Fruit fly (Drosophila melanogaster) whole organism, wandering third instar larva: ENCODE measurements around the gene Dnaaf5.

Source experiments
- Abd-B ChIP-seq: fragments of >200 bp; optimal IDR thresholded peaks from 2 replicates; lab custom pipeline; 2017; ENCODE audit warnings: missing biosample characterization, missing genetic modification characterization
- CG32264 ChIP-seq: fragments of 200-800 bp; sonication (Bioruptor generic); optimal IDR thresholded peaks from 2 replicates; lab custom pipeline; 2016; ENCODE audit warnings: missing biosample characterization, missing genetic modification characterization
- CG9705 ChIP-seq: fragments of 200-800 bp; sonication (Bioruptor generic); optimal IDR thresholded peaks from 2 replicates; lab custom pipeline; 2018; ENCODE audit warnings: missing biosample characterization, mild to moderate bottlenecking, missing genetic modification characterization
- CrebA ChIP-seq: fragments of 200-800 bp; sonication (Bioruptor generic); optimal IDR thresholded peaks from 2 replicates; lab custom pipeline; 2016; ENCODE audit warnings: missing biosample characterization, mild to moderate bottlenecking, missing genetic modification characterization, borderline replicate concordance
- Dfd ChIP-seq: fragments of >200 bp; optimal IDR thresholded peaks from 2 replicates; lab custom pipeline; 2017; ENCODE audit warnings: missing biosample characterization, missing genetic modification characterization
- Dif ChIP-seq: fragments of 200-275, 200-300 bp; sonication (Bioruptor generic); optimal IDR thresholded peaks from 2 replicates; lab custom pipeline; 2018; ENCODE audit warnings: missing biosample characterization, missing genetic modification characterization; ENCODE audit not compliant: partially characterized antibody
- HLH106 ChIP-seq: fragments of 200-800 bp; optimal IDR thresholded peaks from 3 replicates; lab custom pipeline; 2019; ENCODE audit warnings: missing biosample characterization, mild to moderate bottlenecking, missing genetic modification characterization, moderate library complexity
- Hr78 ChIP-seq: fragments of >200 bp; optimal IDR thresholded peaks from 2 replicates; lab custom pipeline; 2017; ENCODE audit warnings: missing biosample characterization, missing genetic modification characterization
- Hr83 ChIP-seq: fragments of 200-300 bp; sonication (Bioruptor generic); optimal IDR thresholded peaks from 2 replicates; lab custom pipeline; 2016; ENCODE audit warnings: missing biosample characterization, mild to moderate bottlenecking, missing genetic modification characterization, moderate library complexity; ENCODE audit not compliant: poor library complexity, severe bottlenecking
- Jra ChIP-seq: sonication (Bioruptor generic); optimal IDR thresholded peaks from 2 replicates; lab custom pipeline; 2016; ENCODE audit warnings: missing biosample characterization, missing genetic modification characterization
- Mio ChIP-seq: sonication (Bioruptor generic); optimal IDR thresholded peaks from 2 replicates; lab custom pipeline; 2016; ENCODE audit warnings: missing biosample characterization, missing genetic modification characterization
- N ChIP-seq: fragments of >200 bp; optimal IDR thresholded peaks from 2 replicates; lab custom pipeline; 2018; ENCODE audit warnings: missing biosample characterization, missing external identifiers, missing genetic modification characterization
- OdsH ChIP-seq: fragments of 200-800 bp; sonication (Bioruptor generic); optimal IDR thresholded peaks from 2 replicates; lab custom pipeline; 2016; ENCODE audit warnings: missing biosample characterization, mild to moderate bottlenecking, missing genetic modification characterization
- Rel ChIP-seq, 2 experiments: fragments of 200-800 bp; sonication (Bioruptor generic) in 1 of 2; optimal IDR thresholded peaks; 2 replicates in 1 of 2; 3 replicates in 1 of 2; lab custom pipeline; 2016 to 2019; ENCODE audit warnings: mild to moderate bottlenecking in 2 of 2, missing biosample characterization in 2 of 2, missing genetic modification characterization in 2 of 2, moderate library complexity in 1 of 2
- Sp1 ChIP-seq: fragments of 200-800 bp; sonication (Bioruptor generic); optimal IDR thresholded peaks from 3 replicates; lab custom pipeline; 2019; ENCODE audit warnings: missing biosample characterization, mild to moderate bottlenecking, missing genetic modification characterization, moderate library complexity
- Vsx2 ChIP-seq: fragments of 200-300, 225-300 bp; sonication (Bioruptor generic); optimal IDR thresholded peaks from 2 replicates; lab custom pipeline; 2018; ENCODE audit warnings: missing biosample characterization, missing genetic modification characterization; ENCODE audit not compliant: partially characterized antibody
- br ChIP-seq: fragments of 200-800 bp; sonication (Bioruptor generic); optimal IDR thresholded peaks from 2 replicates; lab custom pipeline; 2016; ENCODE audit warnings: missing biosample characterization, missing genetic modification characterization
- dl ChIP-seq, 2 experiments: fragments of 175-275, 200-275 bp in 1 of 2; fragments of 200-275 bp in 1 of 2; sonication (Bioruptor generic); optimal IDR thresholded peaks; lab custom pipeline; 2018; ENCODE audit warnings: mild to moderate bottlenecking in 2 of 2, missing biosample characterization in 2 of 2, missing genetic modification characterization in 2 of 2, moderate library complexity in 2 of 2; ENCODE audit not compliant: partially characterized antibody in 2 of 2, insufficient read depth in 1 of 2
- dmrt93B ChIP-seq: fragments of 200-800 bp; sonication (Bioruptor generic); optimal IDR thresholded peaks from 2 replicates; lab custom pipeline; 2018; ENCODE audit warnings: missing biosample characterization, mild to moderate bottlenecking, missing genetic modification characterization
- dsf ChIP-seq: sonication (Bioruptor generic); optimal IDR thresholded peaks from 2 replicates; lab custom pipeline; 2016; ENCODE audit warnings: missing biosample characterization, missing genetic modification characterization, borderline replicate concordance
- foxo ChIP-seq, 2 experiments: fragments of 200-800 bp; sonication (Bioruptor generic); optimal IDR thresholded peaks; 2 replicates in 1 of 2; 3 replicates in 1 of 2; lab custom pipeline; 2016 to 2017; ENCODE audit warnings: missing biosample characterization in 2 of 2, missing genetic modification characterization in 2 of 2
- fru ChIP-seq: fragments of 200-800 bp; sonication (Bioruptor generic); optimal IDR thresholded peaks from 3 replicates; lab custom pipeline; 2016; ENCODE audit warnings: missing biosample characterization, mild to moderate bottlenecking, missing genetic modification characterization
- h ChIP-seq: fragments of 200-800 bp; sonication (Bioruptor generic); optimal IDR thresholded peaks from 3 replicates; lab custom pipeline; 2016; ENCODE audit warnings: missing biosample characterization, mild to moderate bottlenecking, missing genetic modification characterization
- lola ChIP-seq: fragments of >200 bp; optimal IDR thresholded peaks from 2 replicates; lab custom pipeline; 2017; ENCODE audit warnings: missing biosample characterization, missing genetic modification characterization
- pan ChIP-seq: fragments of >200 bp; optimal IDR thresholded peaks from 2 replicates; lab custom pipeline; 2017
- psq ChIP-seq: fragments of 200-800 bp; sonication (Bioruptor generic); optimal IDR thresholded peaks from 3 replicates; lab custom pipeline; 2017; ENCODE audit warnings: missing biosample characterization, mild to moderate bottlenecking, missing genetic modification characterization, moderate library complexity
- rgr ChIP-seq: fragments of 200-800 bp; sonication (Bioruptor generic); optimal IDR thresholded peaks from 3 replicates; lab custom pipeline; 2016; ENCODE audit warnings: missing biosample characterization, mild to moderate bottlenecking, missing genetic modification characterization
- sv ChIP-seq: fragments of 200-800 bp; sonication (Bioruptor generic); optimal IDR thresholded peaks from 3 replicates; lab custom pipeline; 2016; ENCODE audit warnings: missing biosample characterization, missing genetic modification characterization
- tai ChIP-seq: sonication (Bioruptor generic); optimal IDR thresholded peaks from 2 replicates; lab custom pipeline; 2016; ENCODE audit warnings: missing biosample characterization, missing genetic modification characterization
- usp ChIP-seq: fragments of >200 bp; optimal IDR thresholded peaks from 2 replicates; lab custom pipeline; 2017; ENCODE audit warnings: missing biosample characterization, missing genetic modification characterization
- woc ChIP-seq: sonication (Bioruptor generic); optimal IDR thresholded peaks from 2 replicates; lab custom pipeline; 2016; ENCODE audit warnings: missing biosample characterization, mild to moderate bottlenecking, missing genetic modification characterization

Dnaaf5 gene

DNA sequence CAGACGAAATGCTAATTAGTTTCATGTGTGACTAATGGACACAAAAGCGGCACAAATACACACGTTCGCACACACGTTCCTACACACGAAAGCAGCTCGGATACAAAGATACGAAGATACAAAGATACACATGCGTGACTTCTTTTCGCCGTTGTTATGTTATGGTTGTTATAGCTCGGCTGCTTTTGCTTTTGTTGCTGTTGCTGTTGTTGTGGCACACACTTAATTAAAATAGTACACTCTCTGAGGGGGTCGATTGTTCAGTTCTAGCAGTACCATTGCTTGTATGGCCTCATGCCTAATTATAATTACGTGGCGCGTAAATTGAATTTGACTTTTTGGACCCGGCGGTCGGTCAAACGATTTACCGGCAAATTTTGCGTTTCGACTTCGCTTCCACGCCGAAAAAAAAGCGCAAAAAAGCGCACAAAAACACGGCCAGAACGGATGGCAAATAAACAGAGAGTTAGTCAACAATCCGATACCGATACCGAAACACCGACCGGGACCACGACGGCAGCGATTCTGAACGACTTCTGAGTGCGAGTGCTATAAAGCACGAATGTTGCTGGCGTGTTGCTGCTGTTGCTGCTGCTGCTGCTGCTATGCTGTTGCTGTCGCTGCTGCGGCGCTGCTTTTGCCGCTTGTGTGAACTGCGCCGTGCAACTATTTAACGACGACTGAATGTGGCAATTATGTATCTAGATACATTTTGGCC lies 8.1 kb upstream of the Dnaaf5 start:
- TF ChIP-seq Dif (GFP tag; lab: Kevin White, UChicago) (peak; percentile 18), Sp1 (GFP tag; lab: Kevin White, UChicago) (no peak), Vsx2 (GFP tag; lab: Kevin White, UChicago) (peak; percentile 41), foxo (GFP tag; optimal IDR thresholded peaks at IDR 0.05; lab: Kevin White, UChicago) (peak in 1 of 2 experiments; percentile 5), CG32264 (GFP tag; lab: Kevin White, UChicago) (no peak), Rel (GFP tag; optimal IDR thresholded peaks at IDR 0.05; lab: Kevin White, UChicago) (no peak), Rel (tag; optimal IDR thresholded peaks at IDR 0.05; lab: Kevin White, UChicago) (peak; percentile 14), Hr83 (peak; percentile 31), dsf (GFP tag; lab: Kevin White, UChicago) (no peak), h (GFP tag; lab: Kevin White, UChicago) (peak; percentile 2), fru (GFP tag; lab: Kevin White, UChicago) (peak; percentile 14), Hr78 (no peak), Jra (GFP tag; lab: Kevin White, UChicago) (no peak), CG9705 (GFP tag; lab: Kevin White, UChicago) (no peak), br (peak; percentile 51)

DNA sequence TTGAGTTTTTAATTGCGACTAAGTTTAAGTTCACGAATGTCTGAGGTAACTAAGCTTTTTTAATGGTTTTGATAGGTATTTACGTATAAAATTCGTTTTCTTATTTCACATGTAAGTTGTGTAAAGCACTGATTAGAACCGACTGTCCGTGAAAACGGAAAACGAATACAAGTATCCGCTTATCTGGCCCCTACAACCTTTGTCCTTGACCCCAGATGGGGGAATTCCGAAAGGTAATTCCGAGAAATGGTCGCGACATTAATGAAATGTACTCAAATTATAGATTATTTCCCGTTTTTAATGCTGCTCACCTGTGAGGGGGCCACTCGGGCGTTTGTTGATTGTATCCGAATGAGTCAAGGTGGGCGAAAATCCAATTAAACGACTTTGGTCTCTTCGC lies 5.3 kb upstream of the Dnaaf5 start:
- TF ChIP-seq woc (GFP tag; lab: Kevin White, UChicago) (no peak), Rel (GFP tag; optimal IDR thresholded peaks at IDR 0.05; lab: Kevin White, UChicago) (no peak), Rel (tag; optimal IDR thresholded peaks at IDR 0.05; lab: Kevin White, UChicago) (peak; percentile 6)
- TF ChIP-seq, all 38 proteins: peak for 1

DNA sequence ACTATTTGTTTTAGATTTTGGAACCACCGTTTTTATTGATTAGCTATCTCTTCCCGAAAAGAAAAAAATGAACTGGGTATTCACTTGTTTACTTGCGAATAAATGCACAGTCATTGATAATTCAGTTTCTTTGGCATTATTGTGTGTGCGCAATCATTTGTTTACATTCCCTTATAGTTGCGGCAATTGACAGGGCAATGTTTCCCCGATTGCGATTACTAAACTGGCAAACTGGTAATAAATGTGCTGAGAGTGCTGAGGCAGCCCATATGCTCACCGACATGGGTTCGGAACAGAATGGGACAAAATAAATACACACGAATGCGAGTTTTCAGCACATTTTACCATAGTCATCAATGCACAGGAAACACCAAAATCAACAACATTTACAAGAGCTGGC lies 4.3 kb upstream of the Dnaaf5 start:
- TF ChIP-seq Vsx2 (GFP tag; lab: Kevin White, UChicago): no peak
- no peak for TF ChIP-seq usp (GFP tag; lab: Kevin White, UChicago)
- no peak for TF ChIP-seq lola (GFP tag; lab: Kevin White, UChicago)
- no peak for TF ChIP-seq CrebA (GFP tag; lab: Kevin White, UChicago)
- no peak for TF ChIP-seq CG32264 (GFP tag; lab: Kevin White, UChicago)
- no peak for TF ChIP-seq N (GFP tag; lab: Kevin White, UChicago)
- TF ChIP-seq Jra (GFP tag; lab: Kevin White, UChicago): no peak
- TF ChIP-seq dsf (GFP tag; lab: Kevin White, UChicago): no peak
- no peak for TF ChIP-seq Hr78
- TF ChIP-seq, all 38 proteins: peak for 0

DNA sequence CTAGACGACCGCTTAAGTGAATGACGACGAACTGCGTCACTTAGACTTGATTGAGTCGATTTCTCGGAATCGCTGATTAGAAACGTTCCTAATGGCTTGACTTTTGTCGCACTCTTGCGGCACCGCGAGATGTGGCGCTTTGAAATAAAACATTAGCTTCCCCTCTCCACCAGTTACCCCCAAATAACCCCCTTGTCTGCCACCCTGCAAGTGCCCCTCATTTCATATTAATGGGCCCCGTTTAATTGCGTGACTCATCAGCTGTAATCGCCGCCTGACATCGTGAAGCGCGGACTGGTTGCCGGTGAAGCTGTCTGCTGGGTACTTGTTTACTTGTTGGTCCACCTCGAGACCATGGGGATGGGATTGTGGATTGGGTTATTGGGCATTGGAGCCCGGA lies 2.6 kb upstream of the Dnaaf5 start:
- TF ChIP-seq fru (GFP tag; lab: Kevin White, UChicago) (no peak), Abd-B (GFP tag; lab: Kevin White, UChicago) (no peak), sv (GFP tag; lab: Kevin White, UChicago) (no peak), Vsx2 (GFP tag; lab: Kevin White, UChicago) (no peak)

DNA sequence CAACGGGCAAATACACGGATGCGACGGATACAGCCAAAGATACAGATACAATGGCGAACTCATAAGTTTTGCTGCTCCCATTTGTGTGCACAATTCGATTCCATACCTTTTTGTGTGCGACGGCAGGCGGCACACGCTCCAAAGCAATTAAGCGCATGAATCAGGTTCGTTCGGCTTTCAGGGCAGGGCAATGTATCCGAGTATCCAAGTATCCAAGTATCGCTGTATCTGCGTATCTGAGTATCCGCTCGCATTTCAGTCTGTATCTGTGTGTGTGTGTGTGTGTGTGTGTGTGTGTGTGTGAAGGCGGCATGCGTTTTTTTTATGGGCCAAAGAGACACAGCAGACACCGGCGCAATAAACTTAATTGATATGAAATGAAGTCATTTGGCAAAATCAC lies 1.6 kb upstream of the Dnaaf5 start:
- TF ChIP-seq Dif (GFP tag; lab: Kevin White, UChicago): peak; percentile 48
- no peak for TF ChIP-seq pan (lab: Kevin White, UChicago)
- TF ChIP-seq psq: peak; percentile 46
- TF ChIP-seq fru (GFP tag; lab: Kevin White, UChicago): no peak
- TF ChIP-seq dmrt93B (GFP tag; lab: Kevin White, UChicago): no peak
- no peak for TF ChIP-seq rgr (GFP tag; lab: Kevin White, UChicago)
- no peak for TF ChIP-seq tai (GFP tag; lab: Kevin White, UChicago)
- TF ChIP-seq Hr83: peak; percentile 51
- peak; percentile 87 for TF ChIP-seq h (GFP tag; lab: Kevin White, UChicago)
- TF ChIP-seq Jra (GFP tag; lab: Kevin White, UChicago): no peak
- TF ChIP-seq HLH106 (tag; lab: Kevin White, UChicago): no peak
- peak; percentile 72 for TF ChIP-seq Dfd
- TF ChIP-seq Vsx2 (GFP tag; lab: Kevin White, UChicago): peak; percentile 20
- TF ChIP-seq Mio (GFP tag; lab: Kevin White, UChicago): no peak
- peak; percentile 49 for TF ChIP-seq br
- TF ChIP-seq OdsH (GFP tag; lab: Kevin White, UChicago): peak; percentile 1
- peak in 1 of 2 experiments; percentile 58 for TF ChIP-seq dl (GFP tag; optimal IDR thresholded peaks at IDR 0.05; lab: Kevin White, UChicago; ENCODE audit: insufficient read depth in 1 of 2, partially characterized antibody in 2 of 2)
- TF ChIP-seq dsf (GFP tag; lab: Kevin White, UChicago): no peak
- TF ChIP-seq Sp1 (GFP tag; lab: Kevin White, UChicago): peak; percentile 4
- peak; percentile 73 for TF ChIP-seq Rel (GFP tag; optimal IDR thresholded peaks at IDR 0.05; lab: Kevin White, UChicago)
- peak; percentile 10 for TF ChIP-seq Rel (tag; optimal IDR thresholded peaks at IDR 0.05; lab: Kevin White, UChicago)
